Fruit fly (Drosophila melanogaster): ENCODE data around the gene CG13116.

CG13116 gene

DNA sequence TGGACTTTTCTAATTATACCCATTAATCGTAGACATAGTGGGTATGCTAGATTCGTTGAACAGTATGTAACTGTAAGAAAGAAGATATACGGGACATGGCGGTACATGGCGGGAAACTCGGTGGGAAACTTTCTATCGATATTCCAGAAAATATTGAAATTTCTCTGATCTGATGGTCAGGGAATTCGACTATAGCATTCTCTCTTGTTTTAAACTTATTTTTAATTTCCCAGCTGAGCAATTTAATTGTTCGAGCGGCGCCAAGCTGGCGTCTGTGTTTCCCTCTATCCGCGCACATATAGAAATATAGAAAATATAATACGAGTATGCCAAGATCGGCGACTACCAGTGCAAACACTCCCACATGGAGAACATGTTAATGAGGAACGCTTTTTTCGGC lies 49.4 kb downstream of the CG13116 start (continued):
- TF ChIP-seq fd96Cb (tag; optimal IDR thresholded peaks at IDR 0.05) (no peak), Sox100B (GFP tag; optimal IDR thresholded peaks at IDR 0.05) (no peak), pan (optimal IDR thresholded peaks at IDR 0.05) (no peak), pan (GFP tag; optimal IDR thresholded peaks at IDR 0.05 in 1 of 2, IDR thresholded peaks at IDR 0.05 in 1 of 2) (peak in 1 of 2 experiments; percentile 38), org-1 (GFP tag; optimal IDR thresholded peaks at IDR 0.05) (no peak), CG15479 (GFP tag; optimal IDR thresholded peaks at IDR 0.05) (no peak), CG8290 (GFP tag; optimal IDR thresholded peaks at IDR 0.05) (no peak), CG8290 (tag; optimal IDR thresholded peaks at IDR 0.05) (peak in 1 of 2 experiments; percentile 43), CHES-1-like (GFP tag; optimal IDR thresholded peaks at IDR 0.05) (peak; percentile 24), D19A (tag; optimal IDR thresholded peaks at IDR 0.05) (no peak), Ssrp (tag; optimal IDR thresholded peaks at IDR 0.05) (no peak), CG2889 (GFP tag; IDR thresholded peaks at IDR 0.05) (no peak), Camta (GFP tag; optimal IDR thresholded peaks at IDR 0.05) (no peak), CG18262 (tag; optimal IDR thresholded peaks at IDR 0.05) (no peak), tup (GFP tag; optimal IDR thresholded peaks at IDR 0.05) (no peak), insv (GFP tag; optimal IDR thresholded peaks at IDR 0.05) (no peak), ash1 (GFP tag; optimal IDR thresholded peaks at IDR 0.05) (no peak), CG5245 (GFP tag; optimal IDR thresholded peaks at IDR 0.05) (no peak), oc (tag; optimal IDR thresholded peaks at IDR 0.05) (no peak), CG2712 (tag; optimal IDR thresholded peaks at IDR 0.05) (no peak), E2f1 (GFP tag; IDR thresholded peaks at IDR 0.05) (no peak), CG6854 (GFP tag; optimal IDR thresholded peaks at IDR 0.05) (no peak), Deaf1 (tag; optimal IDR thresholded peaks at IDR 0.05) (peak; percentile 7), Abd-B (GFP tag; optimal IDR thresholded peaks at IDR 0.05) (no peak), CG7987 (GFP tag; optimal IDR thresholded peaks at IDR 0.05) (no peak), vnd (GFP tag; IDR thresholded peaks at IDR 0.05; ENCODE audit: partially characterized antibody) (no peak), psq (GFP tag; optimal IDR thresholded peaks at IDR 0.05) (no peak), Rx (GFP tag; IDR thresholded peaks at IDR 0.05) (no peak), Bteb2 (GFP tag; optimal IDR thresholded peaks at IDR 0.05) (no peak), CG10321 (GFP tag; IDR thresholded peaks at IDR 0.05) (no peak), CG17912 (GFP tag; optimal IDR thresholded peaks at IDR 0.05) (no peak), CG17385 (GFP tag; optimal IDR thresholded peaks at IDR 0.05) (peak; percentile 16), knrl (GFP tag; IDR thresholded peaks at IDR 0.05; ENCODE audit: partially characterized antibody) (no peak), ranshi (GFP tag; IDR thresholded peaks at IDR 0.05) (no peak), Med (GFP tag) (peak; percentile 87), Doc2 (GFP tag; IDR thresholded peaks at IDR 0.05) (no peak), MTF-1 (GFP tag; optimal IDR thresholded peaks at IDR 0.05; ENCODE audit: borderline replicate concordance) (no peak), CG1529 (GFP tag; optimal IDR thresholded peaks at IDR 0.05) (no peak), CTCF (GFP tag; optimal IDR thresholded peaks at IDR 0.05) (no peak), CG1603 (tag; optimal IDR thresholded peaks at IDR 0.05) (peak; percentile 5), CG10431 (GFP tag; optimal IDR thresholded peaks at IDR 0.05) (no peak), CG13624 (GFP tag; optimal IDR thresholded peaks at IDR 0.05) (no peak), CG9437 (GFP tag; optimal IDR thresholded peaks at IDR 0.05) (peak; percentile 2), aop (GFP tag; IDR thresholded peaks at IDR 0.05) (no peak), CG7745 (tag; optimal IDR thresholded peaks at IDR 0.05) (no peak), Asciz (GFP tag; optimal IDR thresholded peaks at IDR 0.05) (no peak), Fer2 (tag; optimal IDR thresholded peaks at IDR 0.05) (no peak), ken (GFP tag; IDR thresholded peaks at IDR 0.05) (no peak), CG5180 (GFP tag; optimal IDR thresholded peaks at IDR 0.05) (no peak), CG12744 (GFP tag; optimal IDR thresholded peaks at IDR 0.05) (no peak), CG13894 (tag; optimal IDR thresholded peaks at IDR 0.05) (peak; percentile 75), CG3163 (GFP tag; optimal IDR thresholded peaks at IDR 0.05) (no peak), CG12769 (tag; optimal IDR thresholded peaks at IDR 0.05) (peak; percentile 71)
